Worm (Caenorhabditis elegans) whole organism, early embryonic: ENCODE results near the gene srt-74.

Source experiments
- B0310.2 ChIP-seq: sonication (generic microtip); optimal IDR thresholded peaks from 2 replicates; lab custom pipeline; 2016; ENCODE audit warnings: mild to moderate bottlenecking, missing genetic modification characterization, missing compliant biosample characterization
- F13C5.2 ChIP-seq: sonication (generic microtip); optimal IDR thresholded peaks from 2 replicates; lab custom pipeline; 2017; ENCODE audit warnings: mild to moderate bottlenecking, missing genetic modification characterization, inconsistent platforms, missing compliant biosample characterization
- aly-1 ChIP-seq: sonication (generic microtip); optimal IDR thresholded peaks from 2 replicates; lab custom pipeline; 2016; ENCODE audit warnings: missing genetic modification characterization, missing compliant biosample characterization
- ama-1 ChIP-seq: fragments of 150-350 bp; optimal IDR thresholded peaks from 2 replicates; lab custom pipeline; 2014
- ceh-13 ChIP-seq: fragments of 200-800 bp; sonication (Bioruptor generic); optimal IDR thresholded peaks from 2 replicates; lab custom pipeline; 2018; ENCODE audit warnings: mild to moderate bottlenecking, missing genetic modification characterization, missing compliant biosample characterization
- ceh-36 ChIP-seq: sonication (generic microtip); optimal IDR thresholded peaks from 2 replicates; lab custom pipeline; 2016; ENCODE audit warnings: missing genetic modification characterization, inconsistent platforms, missing compliant biosample characterization
- ets-7 ChIP-seq: sonication (generic microtip); optimal IDR thresholded peaks from 2 replicates; lab custom pipeline; 2016; ENCODE audit warnings: missing genotype, missing genetic modification characterization, missing compliant biosample characterization
- flt-1 ChIP-seq: fragments of 200-800 bp; sonication (Bioruptor generic); IDR thresholded peaks from 2 replicates; pipeline ENCODE4 v1.3.6; 2022; ENCODE audit warnings: missing genetic modification characterization, missing compliant biosample characterization
- hmbx-1 ChIP-seq: sonication (generic microtip); optimal IDR thresholded peaks from 2 replicates; lab custom pipeline; 2016; ENCODE audit warnings: mild to moderate bottlenecking, missing genetic modification characterization, missing compliant biosample characterization
- hmg-4 ChIP-seq: fragments of 200-800 bp; sonication (Bioruptor generic); optimal IDR thresholded peaks from 2 replicates; lab custom pipeline; 2018; ENCODE audit warnings: mild to moderate bottlenecking, missing genetic modification characterization, missing compliant biosample characterization
- hnd-1 ChIP-seq: sonication (generic microtip); optimal IDR thresholded peaks from 2 replicates; lab custom pipeline; 2016; ENCODE audit warnings: missing genetic modification characterization, missing compliant biosample characterization
- pes-1 ChIP-seq: fragments of 200-800 bp; sonication (Bioruptor generic); IDR thresholded peaks from 2 replicates; pipeline ENCODE4 v1.3.6; 2022; ENCODE audit warnings: missing genetic modification reagents, missing genetic modification characterization, missing compliant biosample characterization
- scrt-1 ChIP-seq: fragments of 200-800 bp; sonication (Bioruptor generic); IDR thresholded peaks from 2 replicates; pipeline ENCODE4 v1.3.6; 2022; ENCODE audit warnings: missing genetic modification characterization, missing compliant biosample characterization
- sea-1 ChIP-seq: fragments of 200-800 bp; sonication (Bioruptor generic); conservative IDR thresholded peaks from 2 replicates; pipeline ENCODE4 v1.3.6; 2022; ENCODE audit warnings: missing genetic modification characterization, missing compliant biosample characterization
- tbx-11 ChIP-seq: fragments of 200-800 bp; sonication (Bioruptor generic); IDR thresholded peaks from 2 replicates; pipeline ENCODE4 v1.3.6; 2022; ENCODE audit warnings: missing genetic modification characterization, missing compliant biosample characterization
- tbx-37 ChIP-seq: fragments of 200-800 bp; sonication (Bioruptor generic); conservative IDR thresholded peaks from 2 replicates; pipeline ENCODE4 v1.3.6; 2022; ENCODE audit warnings: missing genetic modification reagents, missing genetic modification characterization, missing compliant biosample characterization
- tra-4 ChIP-seq: sonication (generic microtip); optimal IDR thresholded peaks from 2 replicates; lab custom pipeline; 2017; ENCODE audit warnings: missing genetic modification characterization, missing compliant biosample characterization

srt-74 gene

DNA sequence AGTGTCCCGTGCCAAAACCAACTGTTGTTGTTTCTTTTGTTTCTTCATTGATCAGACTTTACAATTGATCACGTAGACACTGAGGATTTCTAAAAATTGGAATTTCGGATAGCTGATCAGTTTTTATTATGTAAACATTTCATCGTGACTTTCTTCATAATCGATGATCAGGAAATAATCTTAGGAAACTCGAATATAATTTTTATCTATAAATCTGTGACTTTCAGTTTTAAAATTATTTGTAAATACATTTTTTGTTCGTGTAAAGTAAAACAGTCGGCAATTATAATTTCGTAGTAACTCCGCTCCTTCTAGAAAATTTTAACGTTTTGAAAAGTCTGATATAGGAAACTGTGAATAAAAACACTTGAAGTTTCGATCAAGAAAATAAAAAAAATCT, 11.4 kb downstream of the srt-74 start, which contains the start of gene F40G12.5:
Gene F40G12.5 (minus strand): TSS at position 101 of the 400 bp plus-strand sequence.
- no peak for TF ChIP-seq tbx-11
- TF ChIP-seq hmbx-1: no peak
- no peak for TF ChIP-seq ama-1 (lab: Kevin White, UChicago)
- no peak for TF ChIP-seq hnd-1 (tag; lab: Kevin White, UChicago)
- TF ChIP-seq ceh-36: no peak
- no peak for TF ChIP-seq tra-4 (tag; lab: Kevin White, UChicago)
- no peak for TF ChIP-seq hmg-4 (GFP tag; lab: Kevin White, UChicago)
- no peak for TF ChIP-seq tbx-37 (GFP tag; lab: Robert Waterston, UW)
- TF ChIP-seq pes-1 (GFP tag; lab: Robert Waterston, UW): no peak
- TF ChIP-seq flt-1 (GFP tag; lab: Robert Waterston, UW): no peak
- TF ChIP-seq aly-1 (tag; lab: Kevin White, UChicago): no peak
- TF ChIP-seq scrt-1 (GFP tag; lab: Robert Waterston, UW): no peak
- no peak for TF ChIP-seq ets-7 (tag; lab: Kevin White, UChicago)
- TF ChIP-seq B0310.2 (tag; lab: Kevin White, UChicago): no peak
- no peak for TF ChIP-seq F13C5.2 (tag; lab: Kevin White, UChicago)
- TF ChIP-seq ceh-13: no peak
- TF ChIP-seq sea-1 (GFP tag; lab: Robert Waterston, UW): no peak

DNA sequence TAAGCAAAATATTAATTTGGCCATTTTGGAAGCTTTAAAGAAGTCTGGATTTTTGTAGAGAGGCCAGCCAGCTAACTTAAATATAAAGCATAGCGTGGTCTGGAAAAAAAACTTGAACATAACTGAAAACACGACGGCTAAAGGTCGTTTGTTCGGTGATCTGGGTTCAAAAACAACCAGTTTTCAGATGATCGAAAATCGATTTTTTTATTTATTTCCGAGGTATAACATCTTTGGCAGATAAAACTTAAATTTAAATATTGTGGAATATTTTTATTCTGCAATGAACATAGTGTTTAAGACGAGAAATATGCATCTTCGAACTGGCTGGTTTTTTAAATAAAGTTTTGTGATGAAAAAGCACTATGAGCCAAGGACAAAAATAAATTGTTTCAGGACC, 13.5 kb downstream of the srt-74 start, which contains the start of gene F40G12.4:
Gene F40G12.4 (minus strand): TSS at position 101 of the 400 bp plus-strand sequence.
- TF ChIP-seq tra-4 (tag; lab: Kevin White, UChicago): no peak
- no peak for TF ChIP-seq sea-1 (GFP tag; lab: Robert Waterston, UW)
- TF ChIP-seq pes-1 (GFP tag; lab: Robert Waterston, UW): no peak
- no peak for TF ChIP-seq scrt-1 (GFP tag; lab: Robert Waterston, UW)
- TF ChIP-seq ets-7 (tag; lab: Kevin White, UChicago): no peak
- no peak for TF ChIP-seq ceh-36
- TF ChIP-seq aly-1 (tag; lab: Kevin White, UChicago): no peak
- no peak for TF ChIP-seq F13C5.2 (tag; lab: Kevin White, UChicago)
- no peak for TF ChIP-seq tbx-37 (GFP tag; lab: Robert Waterston, UW)
- TF ChIP-seq B0310.2 (tag; lab: Kevin White, UChicago): no peak
- TF ChIP-seq ceh-13: no peak

DNA sequence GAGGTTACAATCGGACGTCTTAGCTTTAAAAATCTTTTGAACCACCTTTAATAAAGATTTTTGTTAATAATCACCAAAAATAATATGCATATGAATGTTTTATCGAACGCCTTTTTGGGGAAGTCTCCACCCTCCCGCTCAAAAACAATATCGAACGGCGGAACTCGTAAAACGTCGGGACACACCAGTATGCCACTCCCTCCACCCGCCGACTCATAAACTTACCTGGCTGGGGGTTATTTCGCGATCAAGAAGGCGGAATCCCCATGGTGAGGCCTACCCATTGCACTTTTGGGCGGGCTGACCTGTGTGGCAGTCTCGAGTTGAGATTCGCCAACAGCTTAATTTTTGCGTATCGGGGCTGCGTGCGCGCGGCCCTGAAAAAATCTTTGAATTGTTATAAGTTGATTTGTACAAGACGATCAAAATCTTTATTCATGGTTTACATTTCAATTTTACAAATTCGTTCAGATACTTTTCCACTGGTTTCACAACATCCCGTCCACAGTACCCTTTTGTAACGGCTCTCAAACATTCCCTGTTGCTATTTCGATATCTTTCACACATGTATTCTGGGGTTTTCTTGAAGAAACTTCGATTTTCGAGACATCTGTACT, 14.7 kb downstream of the srt-74 start:
- TF ChIP-seq scrt-1 (GFP tag; lab: Robert Waterston, UW) (no peak), ceh-13 (no peak), hmg-4 (GFP tag; lab: Kevin White, UChicago) (no peak), hmbx-1 (no peak), ama-1 (lab: Kevin White, UChicago) (no peak)

DNA sequence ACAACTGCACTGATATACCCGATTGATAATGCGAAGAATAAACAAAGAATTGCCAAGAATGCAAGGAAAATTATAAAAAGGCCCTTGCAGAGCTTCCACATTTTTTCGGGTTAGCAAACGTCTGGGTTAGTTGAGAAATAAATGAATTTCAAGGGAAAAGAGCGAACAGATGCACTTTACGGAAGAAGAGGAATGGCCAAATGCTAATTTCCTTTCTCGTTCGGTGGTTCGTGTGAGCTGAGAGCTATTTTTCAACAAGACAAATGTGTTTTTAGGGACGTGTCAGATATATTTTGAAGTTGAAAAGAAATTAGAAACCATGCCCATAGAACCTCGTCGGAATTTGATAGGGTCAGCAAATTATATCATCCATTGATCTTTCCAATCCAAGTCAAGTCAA, 21.3 kb downstream of the srt-74 start, which contains the start of gene F40G12.2:
Gene F40G12.2 (minus strand): TSS at position 101 of the 400 bp plus-strand sequence.
- TF ChIP-seq tra-4 (tag; lab: Kevin White, UChicago) (no peak), ama-1 (lab: Kevin White, UChicago) (no peak), ets-7 (tag; lab: Kevin White, UChicago) (no peak), flt-1 (GFP tag; lab: Robert Waterston, UW) (no peak)

DNA sequence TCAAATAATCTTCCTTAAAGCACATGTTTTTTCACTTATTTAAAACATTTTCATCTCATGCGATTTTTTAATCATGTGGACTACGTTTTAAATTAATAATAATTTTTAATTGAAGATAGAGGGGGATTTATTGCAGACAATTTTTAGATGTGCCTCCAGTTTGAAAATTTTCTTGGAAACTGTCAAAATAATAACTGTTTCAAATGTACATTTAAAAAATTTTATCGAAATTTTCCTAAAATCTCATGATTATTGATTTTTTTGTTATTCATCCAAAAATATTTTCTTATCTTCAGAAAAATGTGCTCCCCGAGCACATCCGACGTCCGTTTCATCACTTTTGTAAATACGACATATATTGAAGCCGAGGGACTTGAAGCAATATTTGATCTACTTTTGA, 25.3 kb downstream of the srt-74 start, which contains the start of gene sre-8:
Gene sre-8 (plus strand): TSS at position 301 of the 400 bp plus-strand sequence.
- TF ChIP-seq ceh-36 (no peak), hnd-1 (tag; lab: Kevin White, UChicago) (no peak), sea-1 (GFP tag; lab: Robert Waterston, UW) (no peak), tra-4 (tag; lab: Kevin White, UChicago) (no peak), aly-1 (tag; lab: Kevin White, UChicago) (no peak), ama-1 (lab: Kevin White, UChicago) (no peak), tbx-37 (GFP tag; lab: Robert Waterston, UW) (no peak), ets-7 (tag; lab: Kevin White, UChicago) (no peak), B0310.2 (tag; lab: Kevin White, UChicago) (no peak), F13C5.2 (tag; lab: Kevin White, UChicago) (no peak), hmg-4 (GFP tag; lab: Kevin White, UChicago) (no peak), flt-1 (GFP tag; lab: Robert Waterston, UW) (no peak), scrt-1 (GFP tag; lab: Robert Waterston, UW) (no peak)

DNA sequence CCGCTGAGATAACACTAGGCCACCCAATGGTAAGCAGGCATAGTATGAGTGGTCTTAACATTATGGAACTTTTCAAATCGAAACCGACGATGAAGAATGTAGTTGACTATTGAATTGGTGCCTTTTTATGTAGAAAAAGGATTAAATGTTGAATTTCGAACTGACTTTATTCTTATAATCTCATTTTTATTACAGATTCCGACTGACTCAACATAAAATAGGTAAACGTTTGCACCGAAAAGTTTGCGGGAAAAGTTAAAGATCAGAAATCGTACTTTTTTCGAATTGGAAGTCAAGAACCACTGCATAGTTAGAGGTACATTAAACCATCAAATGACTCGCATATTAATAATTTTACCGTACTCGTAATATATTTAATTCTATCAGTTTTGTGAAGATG, 27.9 kb downstream of the srt-74 start, which contains the start of gene K02E11.7:
Gene K02E11.7 (minus strand): TSS at position 101 of the 400 bp plus-strand sequence.
- TF ChIP-seq ceh-36 (no peak), B0310.2 (tag; lab: Kevin White, UChicago) (no peak), ama-1 (lab: Kevin White, UChicago) (no peak), scrt-1 (GFP tag; lab: Robert Waterston, UW) (no peak), pes-1 (GFP tag; lab: Robert Waterston, UW) (no peak), ets-7 (tag; lab: Kevin White, UChicago) (no peak), ceh-13 (no peak)

DNA sequence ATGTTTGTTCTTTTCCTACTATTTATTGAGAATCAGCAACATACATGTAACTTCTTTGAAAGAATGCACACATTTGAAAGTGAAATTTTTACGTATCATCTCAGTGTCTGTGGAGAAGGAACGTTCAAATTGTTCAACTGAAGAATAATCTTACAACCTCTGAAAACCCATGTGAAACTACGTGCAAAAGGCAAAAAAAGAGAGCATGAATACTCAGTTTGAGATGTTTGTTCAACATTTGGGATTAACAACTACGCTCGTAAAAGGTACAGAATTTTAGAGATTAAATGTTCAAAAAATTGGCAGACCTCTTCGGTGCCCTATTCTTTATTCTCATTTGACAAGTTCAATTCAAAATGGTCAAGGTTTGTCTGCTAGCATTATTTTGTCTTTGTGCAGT, 30.1 kb downstream of the srt-74 start, which contains the start of gene K02E11.5:
Gene K02E11.5 (plus strand): TSS at position 301 of the 400 bp plus-strand sequence.
- TF ChIP-seq hnd-1 (tag; lab: Kevin White, UChicago) (no peak), hmbx-1 (no peak), pes-1 (GFP tag; lab: Robert Waterston, UW) (no peak), tbx-37 (GFP tag; lab: Robert Waterston, UW) (no peak), ama-1 (lab: Kevin White, UChicago) (no peak), flt-1 (GFP tag; lab: Robert Waterston, UW) (no peak), tra-4 (tag; lab: Kevin White, UChicago) (no peak), hmg-4 (GFP tag; lab: Kevin White, UChicago) (no peak), B0310.2 (tag; lab: Kevin White, UChicago) (no peak), F13C5.2 (tag; lab: Kevin White, UChicago) (no peak), ceh-13 (no peak), aly-1 (tag; lab: Kevin White, UChicago) (no peak), ets-7 (tag; lab: Kevin White, UChicago) (no peak), scrt-1 (GFP tag; lab: Robert Waterston, UW) (no peak), ceh-36 (no peak), sea-1 (GFP tag; lab: Robert Waterston, UW) (no peak)
